Fruit fly (Drosophila melanogaster): Measurements from ENCODE around the gene Mst98Cb.

Gene Mst98Cb

DNA sequence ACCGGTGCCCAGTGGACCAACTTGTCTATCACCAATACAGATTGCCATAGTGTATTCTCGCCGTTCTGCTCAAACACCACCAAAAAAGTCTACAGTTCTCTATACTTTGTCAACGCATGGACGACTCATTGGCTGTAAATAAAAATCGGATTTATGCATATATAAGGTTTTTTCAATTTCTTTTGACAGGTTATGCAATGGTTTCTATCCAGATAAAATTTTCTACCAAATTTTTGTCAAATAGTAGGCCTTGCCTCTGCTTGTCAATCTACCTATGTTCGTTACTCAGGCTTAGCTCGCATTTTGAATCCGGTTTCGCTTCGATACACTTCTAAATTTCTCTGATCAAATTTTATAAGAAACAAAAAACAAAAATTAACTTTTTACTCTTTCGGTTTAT lies at the start of gene Mst98Cb:
Gene Mst98Cb, plus strand, starts transcription at position 301 of the 400 bp plus-strand sequence.
- no peak for TF ChIP-seq Hr96 (GFP tag; optimal IDR thresholded peaks at IDR 0.05)
- no peak for TF ChIP-seq CG5204 (GFP tag; optimal IDR thresholded peaks at IDR 0.05)
- TF ChIP-seq CG33017 (tag; optimal IDR thresholded peaks at IDR 0.05): no peak
- TF ChIP-seq toe (GFP tag; optimal IDR thresholded peaks at IDR 0.05): no peak
- no peak for TF ChIP-seq CG12768 (GFP tag; optimal IDR thresholded peaks at IDR 0.05)
- no peak for TF ChIP-seq CG1620 (GFP tag; optimal IDR thresholded peaks at IDR 0.05)
- no peak for TF ChIP-seq tj (GFP tag; optimal IDR thresholded peaks at IDR 0.05)
- TF ChIP-seq cic (GFP tag; optimal IDR thresholded peaks at IDR 0.05): no peak
- TF ChIP-seq CG11617 (GFP tag; optimal IDR thresholded peaks at IDR 0.05): no peak
- TF ChIP-seq CG7101 (tag; optimal IDR thresholded peaks at IDR 0.05): no peak

DNA sequence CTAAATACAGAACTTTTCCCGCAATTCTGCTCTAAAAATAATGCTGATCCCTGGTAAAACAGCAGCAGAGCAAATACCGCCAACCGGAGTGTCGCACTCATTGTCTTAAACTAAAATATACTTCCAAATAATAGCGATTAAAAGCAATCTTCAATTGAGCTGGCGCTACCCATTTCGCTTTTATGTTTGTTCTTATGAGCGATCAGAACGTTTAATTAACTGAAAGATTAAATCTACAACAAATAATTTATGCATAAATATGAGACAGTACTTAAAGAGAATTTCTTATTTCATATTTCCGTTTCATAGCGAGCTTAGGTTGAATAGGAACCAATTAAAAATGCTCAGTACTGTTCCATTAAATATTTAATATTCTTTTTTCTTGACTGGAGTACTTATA lies 29.1 kb upstream of the Mst98Cb start, which contains the start of gene CG43125:
Gene CG43125, minus strand, starts transcription at position 101 of the 400 bp plus-strand sequence.
- TF ChIP-seq Clk (GFP tag; optimal IDR thresholded peaks at IDR 0.05) (no peak), kay (GFP tag; ENCODE audit: borderline replicate concordance) (no peak)

DNA sequence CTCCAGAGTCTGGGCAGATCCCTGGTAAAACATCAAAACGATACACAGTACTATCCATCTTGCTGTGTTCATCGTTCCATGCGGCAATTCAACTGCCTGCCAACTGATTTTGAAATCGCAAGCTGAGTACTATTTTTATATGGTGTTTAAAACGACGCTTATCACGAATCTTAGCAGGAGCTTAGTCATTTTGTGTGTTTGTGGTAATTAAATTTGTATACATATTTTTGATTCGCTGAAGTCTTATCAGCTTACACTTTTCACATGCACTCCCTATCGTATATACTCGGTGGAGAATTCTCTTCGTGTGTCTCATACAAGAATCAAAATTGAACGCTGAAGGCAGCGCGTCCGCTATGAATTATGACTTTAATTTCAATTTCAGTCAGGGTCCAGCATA lies 27.9 kb upstream of the Mst98Cb start, which contains the start of gene CG43124:
Gene CG43124, minus strand, starts transcription at position 101 of the 400 bp plus-strand sequence.
- TF ChIP-seq CG12768 (GFP tag; optimal IDR thresholded peaks at IDR 0.05) (no peak), CG7045 (GFP tag; optimal IDR thresholded peaks at IDR 0.05) (no peak), Hr96 (GFP tag; optimal IDR thresholded peaks at IDR 0.05) (no peak), Crg-1 (GFP tag; optimal IDR thresholded peaks at IDR 0.05) (no peak), CG1620 (GFP tag; optimal IDR thresholded peaks at IDR 0.05) (no peak), kay (GFP tag; ENCODE audit: borderline replicate concordance) (no peak), CG33017 (tag; optimal IDR thresholded peaks at IDR 0.05) (no peak), ovo (GFP tag; optimal IDR thresholded peaks at IDR 0.05) (no peak), bab1 (GFP tag; optimal IDR thresholded peaks at IDR 0.05) (no peak), cic (GFP tag; optimal IDR thresholded peaks at IDR 0.05) (no peak), CG7101 (tag; optimal IDR thresholded peaks at IDR 0.05) (no peak), CG5204 (GFP tag; optimal IDR thresholded peaks at IDR 0.05) (no peak), toe (GFP tag; optimal IDR thresholded peaks at IDR 0.05) (no peak), tj (GFP tag; optimal IDR thresholded peaks at IDR 0.05) (no peak), CG14711 (tag; optimal IDR thresholded peaks at IDR 0.05) (no peak), CG11617 (GFP tag; optimal IDR thresholded peaks at IDR 0.05) (no peak), pad (GFP tag; optimal IDR thresholded peaks at IDR 0.05) (no peak)

DNA sequence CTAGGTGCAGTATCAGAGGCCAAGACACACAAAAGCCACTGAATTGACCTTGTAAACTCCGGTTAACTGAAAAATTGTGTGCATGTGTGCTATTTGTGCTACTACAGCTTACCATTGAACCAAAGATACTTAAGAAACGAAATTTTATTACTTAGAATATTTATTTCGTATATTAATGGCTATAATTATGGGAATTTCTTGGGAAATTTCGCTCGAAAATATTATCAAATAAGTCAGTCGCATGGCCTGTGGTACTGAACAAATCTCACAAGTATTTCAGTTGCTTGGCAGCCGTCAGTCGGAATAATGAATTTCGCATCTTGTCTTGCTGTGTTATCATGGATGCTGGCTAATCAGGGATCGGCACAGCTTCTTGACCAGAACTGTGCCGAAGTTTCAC lies 10.3 kb upstream of the Mst98Cb start, which contains the start of gene CG34436:
Gene CG34436, plus strand, starts transcription at position 301 of the 400 bp plus-strand sequence.
- TF ChIP-seq bab1 (GFP tag; optimal IDR thresholded peaks at IDR 0.05): no peak

dm6 chr3R:28283419-28283818 lies 9.2 kb upstream of the Mst98Cb start, which contains the start of gene CG34437:
TSS of gene CG34437 (plus strand) at chr3R:28283719.
- no peak for TF ChIP-seq Crg-1 (GFP tag; optimal IDR thresholded peaks at IDR 0.05)
- TF ChIP-seq toe (GFP tag; optimal IDR thresholded peaks at IDR 0.05): no peak
- TF ChIP-seq CG33017 (tag; optimal IDR thresholded peaks at IDR 0.05): no peak
- TF ChIP-seq pad (GFP tag; optimal IDR thresholded peaks at IDR 0.05): no peak
- TF ChIP-seq Mnt (GFP tag; optimal IDR thresholded peaks at IDR 0.05): no peak
- no peak for TF ChIP-seq tj (GFP tag; optimal IDR thresholded peaks at IDR 0.05)
- TF ChIP-seq kay (GFP tag; ENCODE audit: borderline replicate concordance): no peak
- no peak for TF ChIP-seq CG11617 (GFP tag; optimal IDR thresholded peaks at IDR 0.05)
- no peak for TF ChIP-seq ovo (GFP tag; optimal IDR thresholded peaks at IDR 0.05)
- TF ChIP-seq Hr96 (GFP tag; optimal IDR thresholded peaks at IDR 0.05): no peak
- TF ChIP-seq CG14711 (tag; optimal IDR thresholded peaks at IDR 0.05): no peak
- TF ChIP-seq cic (GFP tag; optimal IDR thresholded peaks at IDR 0.05): no peak
- TF ChIP-seq CG7101 (tag; optimal IDR thresholded peaks at IDR 0.05): no peak
- TF ChIP-seq bab1 (GFP tag; optimal IDR thresholded peaks at IDR 0.05): no peak
- no peak for TF ChIP-seq CG1620 (GFP tag; optimal IDR thresholded peaks at IDR 0.05)

DNA sequence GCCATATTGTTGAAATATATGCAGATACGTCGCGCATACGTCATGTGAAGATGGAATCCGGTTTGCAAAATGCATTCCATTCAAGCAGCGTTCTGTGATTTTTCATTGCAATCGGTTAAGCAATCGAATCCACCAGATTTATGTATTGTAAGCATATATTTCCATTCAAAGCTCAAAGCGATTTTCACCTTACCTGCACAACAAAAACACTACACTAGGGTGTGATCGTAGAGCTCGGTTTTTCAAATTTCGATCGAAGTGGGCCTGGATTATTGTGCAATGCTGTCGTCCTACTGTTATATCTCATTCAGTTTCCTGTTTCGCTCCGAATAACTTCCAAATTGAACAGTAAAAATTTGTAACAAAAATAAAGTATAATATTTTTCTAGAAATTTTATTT lies 1.6 kb upstream of the Mst98Cb start, which contains the start of gene Mst98Ca:
Gene Mst98Ca, plus strand, starts transcription at position 301 of the 400 bp plus-strand sequence.
- no peak for TF ChIP-seq Mnt (GFP tag; optimal IDR thresholded peaks at IDR 0.05)
- no peak for TF ChIP-seq CG33017 (tag; optimal IDR thresholded peaks at IDR 0.05)
- TF ChIP-seq toe (GFP tag; optimal IDR thresholded peaks at IDR 0.05): no peak
- TF ChIP-seq Hr96 (GFP tag; optimal IDR thresholded peaks at IDR 0.05): no peak
- TF ChIP-seq Clk (GFP tag; optimal IDR thresholded peaks at IDR 0.05): no peak
- no peak for TF ChIP-seq CG5204 (GFP tag; optimal IDR thresholded peaks at IDR 0.05)

- TF ChIP-seq Crg-1 (GFP tag; optimal IDR thresholded peaks at IDR 0.05): no peak
- TF ChIP-seq CG11617 (GFP tag; optimal IDR thresholded peaks at IDR 0.05): no peak
- TF ChIP-seq CG33017 (tag; optimal IDR thresholded peaks at IDR 0.05): no peak
- no peak for TF ChIP-seq pad (GFP tag; optimal IDR thresholded peaks at IDR 0.05)
- no peak for TF ChIP-seq CG1620 (GFP tag; optimal IDR thresholded peaks at IDR 0.05)
- TF ChIP-seq bab1 (GFP tag; optimal IDR thresholded peaks at IDR 0.05): no peak
- no peak for TF ChIP-seq ovo (GFP tag; optimal IDR thresholded peaks at IDR 0.05)
- no peak for TF ChIP-seq toe (GFP tag; optimal IDR thresholded peaks at IDR 0.05)
Measured at dm6 chr3R:28293748-28294147, 1.1 kb downstream of the Mst98Cb start, which contains the start of gene UQCR-14L. TSS of gene UQCR-14L (plus strand) at chr3R:28294048.

dm6 chr3R:28297513-28297912 lies 4.9 kb downstream of the Mst98Cb start:
- no peak for TF ChIP-seq Mnt (GFP tag; optimal IDR thresholded peaks at IDR 0.05)
- no peak for TF ChIP-seq ovo (GFP tag; optimal IDR thresholded peaks at IDR 0.05)
- TF ChIP-seq CG33017 (tag; optimal IDR thresholded peaks at IDR 0.05): no peak
- no peak for TF ChIP-seq cic (GFP tag; optimal IDR thresholded peaks at IDR 0.05)
